Worm (Caenorhabditis elegans) whole organism, late embryonic: ENCODE results near the gene cdf-2.

ENCODE experiments used
- C08G9.2 ChIP-seq: sonication (generic microtip); optimal IDR thresholded peaks from 2 replicates; lab custom pipeline; 2016; ENCODE audit warnings: mild to moderate bottlenecking, missing genetic modification characterization, moderate library complexity, missing compliant biosample characterization
- C38D4.7 ChIP-seq: fragments of 200-800 bp; sonication (Bioruptor generic); optimal IDR thresholded peaks from 2 replicates; lab custom pipeline; 2018; ENCODE audit warnings: mild to moderate bottlenecking, missing genetic modification characterization, moderate library complexity, missing compliant biosample characterization
- F13H6.1 ChIP-seq: sonication (generic microtip); optimal IDR thresholded peaks from 2 replicates; lab custom pipeline; 2016; ENCODE audit warnings: missing genetic modification characterization, missing compliant biosample characterization
- K02D7.2 ChIP-seq: sonication (generic microtip); optimal IDR thresholded peaks from 2 replicates; lab custom pipeline; 2017; ENCODE audit warnings: mild to moderate bottlenecking, missing genetic modification characterization, missing compliant biosample characterization
- K09A11.1 ChIP-seq: sonication (generic microtip); optimal IDR thresholded peaks from 2 replicates; lab custom pipeline; 2017; ENCODE audit warnings: antibody characterized with exemption, mild to moderate bottlenecking, missing genetic modification characterization, missing compliant biosample characterization; ENCODE audit not compliant: insufficient read depth
- ama-1 ChIP-seq: fragments of 150-350 bp; optimal IDR thresholded peaks from 2 replicates; lab custom pipeline; 2014
- ceh-18 ChIP-seq: sonication (generic microtip); optimal IDR thresholded peaks from 2 replicates; lab custom pipeline; 2016; ENCODE audit warnings: missing genetic modification characterization, missing compliant biosample characterization
- ceh-2 ChIP-seq: sonication (generic microtip); optimal IDR thresholded peaks from 2 replicates; lab custom pipeline; 2016; ENCODE audit warnings: missing genotype, missing genetic modification characterization, missing compliant biosample characterization
- ceh-24 ChIP-seq: sonication (generic microtip); optimal IDR thresholded peaks from 2 replicates; lab custom pipeline; 2016; ENCODE audit warnings: mild to moderate bottlenecking, missing genetic modification characterization, missing compliant biosample characterization
- ceh-30 ChIP-seq: fragments of 150-350 bp; optimal IDR thresholded peaks from 2 replicates; lab custom pipeline; 2014; ENCODE audit warnings: missing biosample characterization, missing genetic modification characterization
- ceh-48 ChIP-seq: sonication (generic microtip); optimal IDR thresholded peaks from 2 replicates; lab custom pipeline; 2016; ENCODE audit warnings: missing genetic modification characterization, inconsistent platforms, missing compliant biosample characterization
- ceh-9 ChIP-seq: sonication (generic microtip); optimal IDR thresholded peaks from 2 replicates; lab custom pipeline; 2016; ENCODE audit warnings: mild to moderate bottlenecking, missing genetic modification characterization, inconsistent platforms, missing compliant biosample characterization
- che-1 ChIP-seq: sonication (generic microtip); optimal IDR thresholded peaks from 2 replicates; lab custom pipeline; 2016; ENCODE audit warnings: mild to moderate bottlenecking, missing genetic modification characterization, missing compliant biosample characterization
- dmd-4 ChIP-seq: sonication (generic microtip); optimal IDR thresholded peaks from 2 replicates; lab custom pipeline; 2016; ENCODE audit warnings: borderline replicate concordance, missing genetic modification characterization, missing compliant biosample characterization
- dve-1 ChIP-seq: sonication (generic microtip); optimal IDR thresholded peaks from 2 replicates; lab custom pipeline; 2017; ENCODE audit warnings: antibody characterized with exemption, mild to moderate bottlenecking, missing genetic modification characterization, missing compliant biosample characterization
- elt-2 ChIP-seq: sonication (generic microtip); optimal IDR thresholded peaks from 2 replicates; lab custom pipeline; 2016; ENCODE audit warnings: missing genetic modification reagents, missing genetic modification characterization, missing compliant biosample characterization
- ets-4 ChIP-seq: sonication (generic microtip); optimal IDR thresholded peaks from 2 replicates; lab custom pipeline; 2016; ENCODE audit warnings: missing genetic modification characterization, missing compliant biosample characterization
- fax-1 ChIP-seq: sonication (generic microtip); optimal IDR thresholded peaks from 2 replicates; lab custom pipeline; 2016; ENCODE audit warnings: missing genotype, missing genetic modification characterization, missing compliant biosample characterization
- hlh-15 ChIP-seq: sonication (generic microtip); optimal IDR thresholded peaks from 2 replicates; lab custom pipeline; 2016; ENCODE audit warnings: missing genetic modification characterization, missing compliant biosample characterization
- hlh-6 ChIP-seq: sonication (generic microtip); optimal IDR thresholded peaks from 2 replicates; lab custom pipeline; 2016; ENCODE audit warnings: missing genotype, missing genetic modification characterization, missing compliant biosample characterization
- madf-2 ChIP-seq: sonication (generic microtip); optimal IDR thresholded peaks from 2 replicates; lab custom pipeline; 2017; ENCODE audit warnings: missing genetic modification characterization, missing compliant biosample characterization
- nfya-1 ChIP-seq: sonication (generic microtip); optimal IDR thresholded peaks from 2 replicates; lab custom pipeline; 2017; ENCODE audit warnings: missing genetic modification characterization, mild to moderate bottlenecking, missing compliant biosample characterization, antibody characterized with exemption, moderate library complexity
- nhr-11 ChIP-seq: fragments of 150-350 bp; optimal IDR thresholded peaks from 2 replicates; lab custom pipeline; 2014; ENCODE audit warnings: missing biosample characterization, missing genetic modification characterization
- npax-4 ChIP-seq: sonication (generic microtip); optimal IDR thresholded peaks from 2 replicates; lab custom pipeline; 2016; ENCODE audit warnings: missing genetic modification characterization, missing compliant biosample characterization
- odd-2 ChIP-seq: sonication (generic microtip); optimal IDR thresholded peaks from 2 replicates; lab custom pipeline; 2017; ENCODE audit warnings: antibody characterized with exemption, mild to moderate bottlenecking, missing genetic modification characterization, missing compliant biosample characterization
- pag-3 ChIP-seq: sonication (generic microtip); optimal IDR thresholded peaks from 2 replicates; lab custom pipeline; 2016; ENCODE audit warnings: missing compliant biosample characterization, missing genetic modification characterization, borderline replicate concordance
- pax-1 ChIP-seq: fragments of 150-350 bp; optimal IDR thresholded peaks from 2 replicates; lab custom pipeline; 2014; ENCODE audit warnings: missing biosample characterization, missing genetic modification characterization
- pha-2 ChIP-seq: sonication (generic microtip); optimal IDR thresholded peaks from 2 replicates; lab custom pipeline; 2017; ENCODE audit warnings: mild to moderate bottlenecking, missing genetic modification characterization, missing compliant biosample characterization
- pha-4 ChIP-seq: fragments of 150-350 bp; optimal IDR thresholded peaks from 2 replicates; lab custom pipeline; 2018; ENCODE audit warnings: missing biosample characterization, missing genetic modification reagents, missing genetic modification characterization
- rnt-1 ChIP-seq: sonication (generic microtip); optimal IDR thresholded peaks from 2 replicates; lab custom pipeline; 2016; ENCODE audit warnings: missing genetic modification characterization, missing compliant biosample characterization
- syd-9 ChIP-seq: sonication (generic microtip); optimal IDR thresholded peaks from 2 replicates; lab custom pipeline; 2016; ENCODE audit warnings: mild to moderate bottlenecking, missing genetic modification characterization, moderate library complexity, missing compliant biosample characterization
- tbx-7 ChIP-seq: sonication (generic microtip); optimal IDR thresholded peaks from 2 replicates; lab custom pipeline; 2016; ENCODE audit warnings: missing genotype, missing genetic modification characterization, missing compliant biosample characterization
- zip-5 ChIP-seq: sonication (generic microtip); optimal IDR thresholded peaks from 2 replicates; lab custom pipeline; 2016; ENCODE audit warnings: missing genetic modification characterization, missing compliant biosample characterization

cdf-2 gene

ce11 chrX:12478465-12478864, 11.7 kb upstream of the cdf-2 start:
- TF ChIP-seq nhr-11 (tag; lab: Kevin White, UChicago) (no peak), fax-1 (tag; lab: Kevin White, UChicago) (no peak), C08G9.2 (tag; lab: Kevin White, UChicago) (no peak), pag-3 (no peak), syd-9 (tag; lab: Kevin White, UChicago) (no peak)

- no peak for TF ChIP-seq ama-1
- no peak for TF ChIP-seq npax-4 (tag; lab: Kevin White, UChicago)
- no peak for TF ChIP-seq che-1 (tag; lab: Kevin White, UChicago)
- no peak for TF ChIP-seq zip-5 (tag; lab: Kevin White, UChicago)
- no peak for TF ChIP-seq pha-2 (tag; lab: Kevin White, UChicago)
- TF ChIP-seq pax-1 (tag; lab: Kevin White, UChicago): no peak
- TF ChIP-seq elt-2 (tag; lab: Kevin White, UChicago): no peak
- TF ChIP-seq rnt-1 (tag; lab: Kevin White, UChicago): no peak
- no peak for TF ChIP-seq pha-4 (tag; lab: Kevin White, UChicago)
- no peak for TF ChIP-seq ceh-9 (tag; lab: Kevin White, UChicago)
- no peak for TF ChIP-seq ets-4 (tag; lab: Kevin White, UChicago)
- TF ChIP-seq odd-2 (tag; lab: Kevin White, UChicago): no peak
- TF ChIP-seq pag-3: no peak
- no peak for TF ChIP-seq C38D4.7
- TF ChIP-seq tbx-7 (tag; lab: Kevin White, UChicago): no peak
- TF ChIP-seq F13H6.1 (tag; lab: Kevin White, UChicago): no peak
- TF ChIP-seq ceh-18: no peak
- no peak for TF ChIP-seq ceh-48 (tag; lab: Kevin White, UChicago)
- TF ChIP-seq nfya-1 (tag; lab: Kevin White, UChicago): no peak
- no peak for TF ChIP-seq dve-1
Observed at ce11 chrX:12477341-12477740, 10.6 kb upstream of the cdf-2 start, which contains the start of gene F45E6.1. Gene F45E6.1 (minus strand): TSS chrX:12477441.

- TF ChIP-seq npax-4 (tag; lab: Kevin White, UChicago) (no peak), K02D7.2 (tag; lab: Kevin White, UChicago) (no peak), ceh-9 (tag; lab: Kevin White, UChicago) (no peak), ceh-30 (no peak), pag-3 (no peak), che-1 (tag; lab: Kevin White, UChicago) (no peak), K09A11.1 (tag; lab: Kevin White, UChicago) (no peak), dmd-4 (tag; lab: Kevin White, UChicago) (no peak), pha-4 (tag; lab: Kevin White, UChicago) (no peak), zip-5 (tag; lab: Kevin White, UChicago) (no peak), nfya-1 (tag; lab: Kevin White, UChicago) (no peak)
Observed at ce11 chrX:12476412-12476811, 9.7 kb upstream of the cdf-2 start.

ce11 chrX:12472232-12472631, 5.5 kb upstream of the cdf-2 start:
- TF ChIP-seq ceh-24 (tag; lab: Kevin White, UChicago) (no peak), ceh-2 (no peak), ceh-9 (tag; lab: Kevin White, UChicago) (no peak), ceh-48 (tag; lab: Kevin White, UChicago) (no peak), madf-2 (tag; lab: Kevin White, UChicago) (no peak), dmd-4 (tag; lab: Kevin White, UChicago) (no peak), hlh-6 (no peak)

- TF ChIP-seq ceh-48 (tag; lab: Kevin White, UChicago): no peak
- TF ChIP-seq hlh-15 (tag; lab: Kevin White, UChicago): no peak
- TF ChIP-seq dmd-4 (tag; lab: Kevin White, UChicago): no peak
- TF ChIP-seq, all 69 proteins: peak for 0
Observed at ce11 chrX:12469846-12470245, 3.1 kb upstream of the cdf-2 start.
